Worm (Caenorhabditis elegans) whole organism, L3 larva: ENCODE results near the gene C05E11.7.

Experiments
- R02D3.7 ChIP-seq: fragments of 150-350 bp; optimal IDR thresholded peaks from 2 replicates; lab custom pipeline; 2014; ENCODE audit warnings: missing biosample characterization, missing genetic modification characterization
- aly-2 ChIP-seq: fragments of 150-350 bp; optimal IDR thresholded peaks from 2 replicates; lab custom pipeline; 2014; ENCODE audit warnings: missing biosample characterization, missing genetic modification characterization
- egl-5 ChIP-seq: fragments of 150-350 bp; optimal IDR thresholded peaks from 2 replicates; lab custom pipeline; 2017; ENCODE audit warnings: missing biosample characterization, missing genetic modification reagents, missing genetic modification characterization, inconsistent platforms
- fkh-10 ChIP-seq: sonication (generic microtip); optimal IDR thresholded peaks from 2 replicates; lab custom pipeline; 2017; ENCODE audit warnings: missing biosample characterization, missing genetic modification reagents, missing genetic modification characterization
- lin-39 ChIP-seq: fragments of 150-350 bp; optimal IDR thresholded peaks from 2 replicates; lab custom pipeline; 2018; ENCODE audit warnings: missing biosample characterization, missing genetic modification reagents, missing genetic modification characterization
- nhr-11 ChIP-seq: fragments of 150-350 bp; optimal IDR thresholded peaks from 2 replicates; lab custom pipeline; 2014; ENCODE audit warnings: missing biosample characterization, missing genetic modification characterization
- nhr-12 ChIP-seq: fragments of 150-350 bp; optimal IDR thresholded peaks from 2 replicates; lab custom pipeline; 2014; ENCODE audit warnings: missing biosample characterization, missing genetic modification characterization
- nhr-28 ChIP-seq: fragments of 150-350 bp; optimal IDR thresholded peaks from 2 replicates; lab custom pipeline; 2014; ENCODE audit warnings: missing biosample characterization, missing genetic modification characterization
- pqm-1 ChIP-seq: fragments of 150-350 bp; optimal IDR thresholded peaks from 2 replicates; lab custom pipeline; 2017; ENCODE audit warnings: missing biosample characterization, missing genetic modification characterization, inconsistent platforms
- tbx-2 ChIP-seq: sonication (generic microtip); optimal IDR thresholded peaks from 2 replicates; lab custom pipeline; 2016; ENCODE audit warnings: mild to moderate bottlenecking, missing genetic modification characterization, missing compliant biosample characterization

- TF ChIP-seq nhr-28 (tag; lab: Kevin White, UChicago) (no peak), pqm-1 (no peak), lin-39 (tag; lab: Kevin White, UChicago) (no peak), egl-5 (no peak), tbx-2 (tag; lab: Kevin White, UChicago) (no peak), aly-2 (no peak), fkh-10 (GFP tag; lab: Kevin White, UChicago) (no peak), nhr-12 (tag; lab: Kevin White, UChicago) (no peak), nhr-11 (tag; lab: Kevin White, UChicago) (no peak), R02D3.7 (no peak)
Measured at ce11 chrX:4550987-4551386, 34.5 kb downstream of the C05E11.7 start.
